Worm (Caenorhabditis elegans) whole organism, L4/young adult: ENCODE results near the gene mig-21.

Experiments used
- W03F9.2 ChIP-seq: fragments of 150-350 bp; optimal IDR thresholded peaks from 2 replicates; lab custom pipeline; 2014; ENCODE audit warnings: missing biosample characterization, missing genetic modification characterization
- dao-5 ChIP-seq: sonication (generic microtip); optimal IDR thresholded peaks from 2 replicates; lab custom pipeline; 2016; ENCODE audit warnings: missing genotype, missing genetic modification characterization, moderate library complexity, missing compliant biosample characterization
- him-1 ChIP-seq: sonication (generic microtip); optimal IDR thresholded peaks from 2 replicates; lab custom pipeline; 2016; ENCODE audit warnings: missing genotype, missing genetic modification reagents, missing genetic modification characterization, missing compliant biosample characterization

Gene mig-21

DNA sequence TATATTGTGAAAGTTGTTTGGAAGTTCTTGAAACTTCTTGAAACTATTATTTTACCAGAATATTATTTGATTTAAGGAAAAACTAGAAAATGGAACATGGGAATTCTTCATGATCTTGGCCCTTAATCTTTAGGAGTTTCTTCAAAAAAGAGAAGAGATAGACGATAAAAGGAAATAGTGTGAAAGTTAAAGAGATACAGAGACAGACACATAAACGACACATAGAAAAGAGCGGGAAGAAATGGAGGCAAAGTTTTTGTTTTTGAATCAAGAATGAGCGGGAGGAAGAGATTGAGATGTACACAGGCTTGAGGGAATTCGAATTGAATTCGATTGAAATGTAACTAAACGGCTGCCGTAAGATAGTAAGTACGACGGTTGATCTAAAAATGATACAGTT, 19.3 kb upstream of the mig-21 start:
- no peak for TF ChIP-seq W03F9.2
- no peak for TF ChIP-seq dao-5
- no peak for TF ChIP-seq him-1 (tag; lab: Kevin White, UChicago)

DNA sequence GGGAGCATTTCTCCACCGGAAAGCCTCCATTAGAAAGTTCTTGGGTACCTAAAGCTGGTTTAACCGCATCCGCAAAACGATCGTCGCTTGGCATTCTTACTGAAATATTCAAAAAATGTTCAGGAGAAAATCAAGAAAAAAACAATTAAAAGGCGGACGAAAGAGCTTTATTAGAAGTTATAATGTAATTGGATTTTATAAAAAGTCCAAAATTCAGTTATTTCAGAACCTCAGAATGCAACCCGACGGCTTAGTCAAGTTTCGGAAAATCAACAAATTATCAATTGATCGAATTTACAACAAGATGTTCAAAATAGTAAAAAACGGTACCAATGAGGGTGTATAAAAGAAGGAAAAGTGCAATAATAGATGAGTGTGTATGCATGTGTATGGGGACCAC, 17.7 kb upstream of the mig-21 start, which contains the start of gene pxl-1:
TSS of gene pxl-1 (minus strand) at position 101 of the 400 bp plus-strand sequence.
- TF ChIP-seq dao-5 (no peak), W03F9.2 (no peak)

DNA sequence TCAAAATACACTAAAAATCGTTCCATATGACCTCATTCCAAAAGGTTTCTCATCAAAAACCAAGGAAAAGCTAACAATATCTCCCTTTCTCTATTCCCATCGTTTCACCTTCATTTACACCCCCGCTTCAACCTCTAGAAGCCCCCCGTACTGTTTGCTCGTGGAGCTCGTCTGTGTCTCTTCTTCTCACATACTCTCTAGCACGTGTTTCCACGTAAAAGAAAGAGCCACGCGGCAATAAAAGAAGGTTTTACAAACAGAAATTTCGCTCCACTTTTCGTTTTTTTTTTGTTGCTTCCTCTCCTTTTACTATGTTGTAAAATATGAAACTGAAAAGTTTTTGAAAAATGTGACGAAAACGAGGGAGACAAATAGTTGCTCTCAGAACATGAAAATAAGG, 14.7 kb upstream of the mig-21 start:
- no peak for TF ChIP-seq him-1 (tag; lab: Kevin White, UChicago)
- no peak for TF ChIP-seq W03F9.2
- TF ChIP-seq dao-5 = no peak

DNA sequence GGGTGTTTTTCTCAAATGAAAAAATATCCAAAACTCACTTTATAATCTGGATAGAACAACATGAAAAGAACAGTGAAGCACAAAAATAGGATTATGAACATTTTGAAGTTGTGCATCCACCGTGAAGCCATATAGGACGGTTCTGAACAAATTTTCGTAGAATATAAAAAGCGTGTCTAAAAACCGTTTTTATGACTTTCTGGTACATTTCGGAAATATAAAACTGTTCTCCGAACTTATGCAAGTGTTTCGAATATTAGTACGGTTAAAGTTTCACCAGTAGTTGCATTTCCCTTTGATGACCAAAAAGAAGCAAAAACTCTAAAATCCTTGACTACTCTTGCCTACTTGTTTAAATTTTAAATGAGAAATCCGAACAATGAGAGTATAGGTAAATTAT, 10.5 kb upstream of the mig-21 start, which contains the start of gene C28H8.8:
TSS of gene C28H8.8 (minus strand) at position 101 of the 400 bp plus-strand sequence.
- no peak for TF ChIP-seq him-1 (tag; lab: Kevin White, UChicago)
- TF ChIP-seq W03F9.2 = no peak
- no peak for TF ChIP-seq dao-5

DNA sequence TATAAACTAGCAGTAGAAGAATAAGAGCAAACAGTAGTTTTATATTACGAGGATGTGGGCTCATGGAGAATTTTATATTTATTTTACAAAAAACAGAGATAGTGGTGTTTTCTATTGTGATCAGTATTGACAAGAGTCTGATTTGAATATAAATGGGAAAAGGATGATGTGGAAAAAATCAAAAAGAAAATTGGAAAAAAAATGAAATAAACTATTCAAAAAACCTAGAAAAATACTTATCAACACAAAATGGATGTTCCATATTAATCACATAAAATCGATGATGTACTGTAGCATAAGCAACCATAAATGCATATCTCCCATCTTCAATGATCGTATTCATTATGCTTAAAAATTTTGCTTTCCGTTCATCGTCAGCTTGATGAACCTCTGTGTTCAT, 8.7 kb upstream of the mig-21 start, which contains the start of gene C28H8.7:
TSS of gene C28H8.7 (minus strand) at position 101 of the 400 bp plus-strand sequence.
- TF ChIP-seq him-1 (tag; lab: Kevin White, UChicago) (no peak), W03F9.2 (no peak), dao-5 (no peak)

DNA sequence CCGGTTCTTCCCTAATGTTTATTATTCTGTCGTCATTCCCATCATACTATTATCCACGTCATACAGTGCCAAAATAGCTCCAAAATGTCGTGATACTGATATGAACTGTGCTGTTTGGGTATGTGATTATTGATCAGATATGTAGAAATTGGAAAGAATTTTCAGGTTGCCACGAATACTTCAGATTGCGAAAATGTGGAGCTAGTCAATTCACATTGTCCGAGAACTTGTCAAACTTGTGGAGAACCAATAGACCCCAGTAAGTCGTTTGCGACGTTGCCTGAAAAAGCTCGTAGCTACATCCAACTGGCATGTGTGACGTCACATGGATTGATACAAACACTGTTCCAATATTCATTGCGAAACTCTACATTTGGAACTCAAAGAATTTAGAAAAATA, 6.3 kb upstream of the mig-21 start:
- TF ChIP-seq dao-5 = no peak
- TF ChIP-seq him-1 (tag; lab: Kevin White, UChicago) = no peak

DNA sequence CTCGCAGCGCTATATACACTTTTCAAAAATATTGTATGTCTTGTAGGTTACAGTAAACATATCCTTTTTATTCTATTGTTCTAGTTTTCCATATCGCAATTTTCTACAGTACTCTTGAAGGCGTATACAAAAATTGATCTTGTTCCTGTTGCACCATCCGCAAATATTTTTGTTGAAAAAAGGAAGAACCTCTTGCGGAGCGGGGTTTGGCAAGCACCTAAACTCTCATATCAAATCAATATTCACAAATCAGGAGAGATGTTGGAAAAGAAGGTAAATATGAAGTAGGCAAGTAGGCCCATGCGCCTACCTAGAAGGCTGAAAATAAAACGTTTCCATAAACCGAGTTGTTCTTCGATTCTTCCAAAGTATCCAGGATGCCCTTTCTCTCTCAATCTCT, 5.8 kb upstream of the mig-21 start, which contains the start of gene C28H8.5:
TSS of gene C28H8.5 (plus strand) at position 301 of the 400 bp plus-strand sequence.
- TF ChIP-seq dao-5 (no peak), W03F9.2 (no peak), him-1 (tag; lab: Kevin White, UChicago) (no peak)

DNA sequence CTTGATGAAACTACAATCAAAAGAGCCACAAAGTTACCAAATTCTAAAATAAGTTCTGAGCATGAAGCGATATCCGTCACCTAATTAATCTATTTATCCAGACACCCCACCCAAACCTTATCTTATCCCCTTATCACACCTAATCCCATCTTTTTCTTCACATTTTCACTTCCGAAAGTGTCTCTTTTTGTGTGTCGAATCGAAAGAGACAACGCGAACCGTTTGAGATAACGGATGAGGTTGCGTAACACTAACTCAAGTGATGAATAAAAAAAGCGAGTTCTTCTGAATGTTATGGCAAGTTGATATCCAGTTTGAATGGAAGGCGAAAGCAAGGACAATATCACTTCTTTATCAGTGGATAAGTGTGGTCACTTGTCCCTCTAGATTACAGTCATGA, 5.3 kb upstream of the mig-21 start:
- no peak for TF ChIP-seq him-1 (tag; lab: Kevin White, UChicago)
- no peak for TF ChIP-seq dao-5
- TF ChIP-seq W03F9.2 = no peak

DNA sequence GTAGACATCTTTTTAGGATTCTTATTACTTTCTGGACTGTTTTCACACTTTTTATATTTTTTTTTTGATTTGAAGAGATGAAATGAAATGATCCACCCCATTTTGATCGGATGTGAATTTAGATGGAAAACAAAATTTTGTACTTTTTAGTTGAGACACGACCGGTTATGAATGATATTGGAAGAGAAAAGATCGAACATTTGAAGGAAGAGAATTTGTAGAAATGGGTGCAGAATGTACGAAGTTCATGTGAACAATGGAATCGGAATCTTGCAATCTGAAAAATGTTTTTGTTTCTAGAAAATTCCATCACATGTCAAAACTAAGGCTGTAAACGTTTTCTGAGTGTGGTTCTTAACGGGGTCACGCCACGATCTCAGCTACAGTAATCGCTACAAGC, 4.6 kb upstream of the mig-21 start, which contains the start of gene F01F1.14:
TSS of gene F01F1.14 (minus strand) at position 101 of the 400 bp plus-strand sequence.
- TF ChIP-seq W03F9.2 (no peak), him-1 (tag; lab: Kevin White, UChicago) (no peak), dao-5 (no peak)

DNA sequence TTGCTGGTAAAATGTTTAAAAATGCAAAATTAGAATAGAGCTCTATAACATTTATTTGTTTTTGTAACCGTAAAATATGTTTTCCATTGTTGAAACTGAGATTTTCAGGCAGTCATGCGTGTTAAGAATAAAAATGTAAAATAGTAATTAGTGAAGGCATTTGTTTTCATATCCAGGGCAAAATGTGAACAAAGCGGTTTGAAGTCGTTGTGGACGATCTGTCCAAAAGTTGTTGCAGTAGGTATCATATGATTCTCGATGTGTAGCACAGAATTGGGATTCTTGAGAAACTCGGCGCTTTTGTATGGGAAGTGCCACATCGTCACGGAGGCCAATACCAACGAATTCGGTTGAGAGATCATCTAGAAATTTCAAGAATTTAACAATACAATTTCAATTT, 4.1 kb upstream of the mig-21 start:
- TF ChIP-seq W03F9.2 (no peak), dao-5 (no peak), him-1 (tag; lab: Kevin White, UChicago) (no peak)

DNA sequence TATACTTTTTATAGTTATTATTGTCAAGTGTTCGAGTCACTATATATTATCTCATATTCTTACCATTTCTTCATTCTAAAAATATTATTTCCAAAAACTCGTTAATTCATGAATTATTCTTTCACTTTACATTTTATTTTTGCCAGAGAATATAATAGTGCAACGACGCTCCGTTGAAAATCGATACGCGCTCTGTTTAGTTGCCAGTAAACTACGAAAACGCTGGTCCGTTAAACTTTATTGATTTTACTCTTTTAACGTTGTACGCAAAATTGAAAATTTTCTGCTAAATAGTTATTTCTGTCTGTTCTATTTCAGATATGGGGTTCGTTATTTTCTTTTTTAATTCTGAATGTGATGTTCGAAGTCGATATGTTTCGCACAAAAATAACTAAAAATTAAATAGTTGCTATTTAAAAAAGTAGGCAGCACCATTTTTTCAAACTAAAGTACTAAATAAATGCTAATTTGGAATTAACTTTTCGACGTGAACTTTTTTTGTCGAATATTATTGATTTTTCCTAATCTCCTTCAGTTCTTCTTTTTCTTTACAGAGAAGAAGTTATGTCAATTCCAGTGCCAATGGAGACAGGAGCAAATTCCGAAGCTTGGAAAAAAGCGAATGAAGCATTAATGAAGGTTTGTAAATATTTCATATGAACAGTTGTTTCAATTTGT, 1.2 kb upstream of the mig-21 start, which contains the start of gene hpo-10:
TSS of gene hpo-10 (plus strand) at position 199 of the 678 bp plus-strand sequence.
- no peak for TF ChIP-seq dao-5
- no peak for TF ChIP-seq W03F9.2
- no peak for TF ChIP-seq him-1 (tag; lab: Kevin White, UChicago)

DNA sequence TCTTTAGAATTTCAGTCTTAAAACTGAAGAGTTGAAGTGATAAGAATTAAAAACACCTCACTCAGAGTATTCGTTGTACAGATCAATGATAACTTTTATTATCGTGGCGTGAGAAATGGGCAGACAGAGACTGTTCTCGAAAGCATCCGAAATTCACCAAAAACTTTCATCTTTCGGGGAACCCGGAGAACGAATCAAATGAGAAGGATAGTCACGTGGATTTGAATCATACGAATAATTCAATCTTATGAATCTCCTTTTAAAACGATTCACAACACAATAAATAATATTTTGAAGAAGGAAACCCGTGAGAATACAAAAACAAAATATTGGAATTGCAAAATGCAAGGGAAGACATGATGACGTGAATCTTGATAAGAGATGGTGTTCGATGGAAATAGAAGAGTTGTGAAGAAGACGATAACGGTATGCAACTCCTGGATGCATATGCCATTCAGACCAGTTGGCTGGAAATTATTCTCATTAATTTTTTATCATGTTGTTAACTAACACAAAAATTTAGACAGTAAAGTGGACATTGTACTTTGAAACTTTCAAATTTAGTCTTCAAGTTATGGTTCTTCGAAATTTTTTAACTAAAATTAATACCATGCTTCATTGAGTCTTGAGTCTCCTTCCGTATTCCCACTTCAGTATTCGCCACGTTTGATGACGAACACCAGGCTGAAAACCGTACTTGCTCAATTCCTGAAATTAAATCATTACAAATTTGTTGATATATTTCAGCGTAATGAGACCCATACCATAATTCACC, 1.1 kb downstream of the mig-21 start:
- no peak for TF ChIP-seq him-1 (tag; lab: Kevin White, UChicago)
- TF ChIP-seq W03F9.2 = no peak
- no peak for TF ChIP-seq dao-5

DNA sequence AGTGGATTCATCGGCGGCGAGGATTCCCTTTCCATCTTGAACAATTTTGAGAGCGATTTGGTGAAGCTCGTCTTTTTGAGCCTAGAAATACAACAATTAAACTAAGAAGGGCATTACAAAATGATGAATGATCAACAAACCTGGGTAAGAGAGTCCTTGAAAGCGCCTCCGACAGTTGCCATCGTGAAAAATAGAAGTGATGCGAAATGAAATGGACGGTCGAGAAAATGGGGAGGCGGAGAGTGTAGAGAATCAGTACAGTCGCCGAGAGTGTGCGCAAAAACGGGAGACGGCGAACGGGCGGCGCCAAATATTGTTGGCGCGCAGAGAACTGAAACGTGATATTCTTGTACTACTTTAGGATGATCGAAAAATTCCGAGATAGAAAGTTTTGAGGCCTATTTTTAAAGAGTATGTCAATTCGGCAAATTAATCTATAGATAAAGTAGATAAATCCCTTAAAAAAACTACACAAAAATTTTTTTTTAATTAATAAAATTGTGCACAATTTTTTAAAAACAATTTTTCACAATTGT, 2.0 kb downstream of the mig-21 start, which contains the start of gene aldo-2:
TSS of gene aldo-2 (minus strand) at position 486 of the 536 bp plus-strand sequence.
- TF ChIP-seq him-1 (tag; lab: Kevin White, UChicago) (no peak), dao-5 (no peak), W03F9.2 (no peak)

DNA sequence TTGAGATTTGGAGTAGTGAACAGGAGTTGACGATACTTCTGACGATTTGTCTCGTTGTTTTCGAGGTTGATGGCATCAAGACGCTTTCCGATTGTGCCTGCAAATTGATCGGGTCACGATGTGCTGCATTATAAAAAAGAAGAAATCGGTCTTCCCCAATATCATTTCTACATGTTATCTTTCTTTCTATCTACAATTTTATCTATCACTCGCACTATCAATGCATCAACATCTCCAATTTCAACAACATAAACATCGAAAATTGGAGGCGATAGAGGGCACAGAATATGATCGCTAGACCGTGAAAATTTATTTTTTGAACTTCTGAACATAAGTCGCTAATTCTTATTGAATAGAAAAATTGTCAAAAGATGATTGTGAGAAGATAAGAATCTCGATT, 2.5 kb downstream of the mig-21 start:
- TF ChIP-seq W03F9.2 (no peak), dao-5 (no peak), him-1 (tag; lab: Kevin White, UChicago) (no peak)

DNA sequence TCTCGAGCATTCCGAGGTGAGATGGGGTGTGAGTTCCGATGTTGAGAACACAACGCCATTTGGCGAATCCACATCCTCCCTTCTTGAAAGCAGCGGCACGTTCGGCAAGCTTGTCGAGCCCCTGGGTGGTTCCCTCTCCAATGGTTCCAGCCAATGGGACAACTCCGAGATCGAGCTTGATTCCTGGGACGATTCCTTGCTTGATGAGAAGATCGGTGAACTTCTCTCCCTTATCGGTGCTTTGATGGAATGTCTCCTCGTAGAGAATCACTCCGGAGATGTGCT, 2.8 kb downstream of the mig-21 start:
- no peak for TF ChIP-seq him-1 (tag; lab: Kevin White, UChicago)
- TF ChIP-seq dao-5 = no peak
- no peak for TF ChIP-seq W03F9.2
